Worm (Caenorhabditis elegans): Measurements from ENCODE around the gene srh-213.
"Not testable (repeated sequence)": the region's sequence is repeated elsewhere in the genome, so short reads cannot be mapped to it uniquely, and the experiment has no call there.

Gene srh-213

ce11 chrV:3578813-3579212 lies 16.0 kb downstream of the srh-213 start, which contains the start of gene pygl-1 (continued):
- peak; percentile 27 for TF ChIP-seq snpc-4 (GFP tag; optimal IDR thresholded peaks at IDR 0.05)
- TF ChIP-seq snpc-4 (tag; optimal IDR thresholded peaks at IDR 0.05): peak in 2 of 4 experiments; percentile 35 to 65
- no peak for TF ChIP-seq lin-26 (GFP tag; IDR thresholded peaks at IDR 0.05)
- no peak for TF ChIP-seq egl-44 (GFP tag; IDR thresholded peaks at IDR 0.05)
- peak; percentile 81 for TF ChIP-seq attf-6 (GFP tag; IDR thresholded peaks at IDR 0.05)
- TF ChIP-seq F33H1.4 (GFP tag; IDR thresholded peaks at IDR 0.05): peak; percentile 86
- peak; percentile 84 for TF ChIP-seq attf-3 (GFP tag; conservative IDR thresholded peaks at IDR 0.05)

- TF ChIP-seq zim-3 (tag; optimal IDR thresholded peaks at IDR 0.05) (no peak), hmg-20 (GFP tag; IDR thresholded peaks at IDR 0.05) (no peak), him-1 (tag; optimal IDR thresholded peaks at IDR 0.05) (no peak), nfya-1 (tag; optimal IDR thresholded peaks at IDR 0.05; ENCODE audit: borderline replicate concordance, insufficient read depth) (no peak), Y56A3A.18 (GFP tag; IDR thresholded peaks at IDR 0.05) (no peak), ceh-58 (GFP tag; IDR thresholded peaks at IDR 0.05) (no peak), snpc-1.3 (tag; optimal IDR thresholded peaks at IDR 0.05; ENCODE audit: insufficient read depth) (no peak), ceh-100 (GFP tag; IDR thresholded peaks at IDR 0.05) (no peak), somi-1 (GFP tag; optimal IDR thresholded peaks at IDR 0.05) (no peak), F39B2.1 (GFP tag; IDR thresholded peaks at IDR 0.05) (no peak), ceh-79 (tag; optimal IDR thresholded peaks at IDR 0.05) (no peak), akir-1 (GFP tag; optimal IDR thresholded peaks at IDR 0.05) (no peak), lsy-27 (tag; optimal IDR thresholded peaks at IDR 0.05; ENCODE audit: borderline replicate concordance, insufficient read depth) (no peak), F22D6.2 (tag; optimal IDR thresholded peaks at IDR 0.05) (no peak), ceh-27 (GFP tag; optimal IDR thresholded peaks at IDR 0.05) (no peak), hmg-1.2 (GFP tag; IDR thresholded peaks at IDR 0.05) (no peak), zfh-2 (GFP tag; conservative IDR thresholded peaks at IDR 0.05) (no peak), rpc-1 (optimal IDR thresholded peaks at IDR 0.05) (no peak), rpc-1 (tag; optimal IDR thresholded peaks at IDR 0.05) (no peak), hsf-1 (GFP tag; IDR thresholded peaks at IDR 0.05) (no peak)
These were observed 19.1 kb downstream of the srh-213 start, which contains the start of gene grl-27 for ce11 chrV:3575759-3576158. grl-27 (minus strand) TSS chrV:3575859.

ce11 chrV:3572408-3572807 lies 22.4 kb downstream of the srh-213 start, which contains the start of gene F40C5.1:
F40C5.1 (plus strand) TSS chrV:3572708.
- TF ChIP-seq mes-4 (tag; optimal IDR thresholded peaks at IDR 0.05); sptf-2 (GFP tag; optimal IDR thresholded peaks at IDR 0.05); lir-1 (GFP tag; conservative IDR thresholded peaks at IDR 0.05): not testable (repeated sequence)

ce11 chrV:3570695-3571094 lies 24.1 kb downstream of the srh-213 start, which contains the start of gene F40C5.2:
F40C5.2 (plus strand) TSS chrV:3570995.
- TF ChIP-seq ceh-40 (GFP tag; IDR thresholded peaks at IDR 0.05); xnd-1 (tag; optimal IDR thresholded peaks at IDR 0.05); sdz-38 (tag; optimal IDR thresholded peaks at IDR 0.05): not testable (repeated sequence)

DNA sequence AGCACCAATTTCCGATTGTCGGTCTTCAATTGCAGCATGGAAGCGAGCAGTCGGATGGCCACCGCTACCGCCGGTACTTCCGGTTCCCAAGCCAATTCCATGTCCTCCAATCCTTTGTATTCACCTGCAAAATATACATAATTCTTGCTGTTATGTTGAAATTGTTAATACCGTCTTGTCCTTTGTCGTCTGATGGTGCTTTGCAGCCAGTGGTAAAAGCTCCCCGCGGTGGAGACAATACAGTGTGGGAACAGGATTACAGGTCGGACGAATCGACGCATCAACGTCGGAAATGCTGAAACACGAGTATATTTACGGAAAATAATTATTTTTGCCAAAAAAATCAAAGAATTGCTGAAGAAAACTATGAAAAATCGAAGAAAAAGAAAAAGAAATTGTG lies 30.5 kb downstream of the srh-213 start, which contains the start of gene T24A6.17:
T24A6.17 (minus strand) TSS at position 101 of the 400 bp plus-strand sequence.
- TF ChIP-seq fkh-3 (tag; optimal IDR thresholded peaks at IDR 0.05); ztf-25 (GFP tag; IDR thresholded peaks at IDR 0.05); hsf-1 (GFP tag; IDR thresholded peaks at IDR 0.05): not testable (repeated sequence)
